Worm (Caenorhabditis elegans) whole organism, midembryonic: ENCODE results near the gene M02B7.2.

Experiments used
- T22C8.4 ChIP-seq: fragments of 200-800 bp; sonication (Bioruptor generic); IDR thresholded peaks from 2 replicates; pipeline ENCODE4 v1.3.6; 2022; ENCODE audit warnings: missing genetic modification characterization, missing compliant biosample characterization
- cog-1 ChIP-seq: sonication (generic microtip); optimal IDR thresholded peaks from 2 replicates; lab custom pipeline; 2016; ENCODE audit warnings: missing genetic modification characterization, missing compliant biosample characterization
- flt-1 ChIP-seq: fragments of 200-800 bp; sonication (Bioruptor generic); IDR thresholded peaks from 2 replicates; pipeline ENCODE4 v1.3.6; 2022; ENCODE audit warnings: missing genetic modification characterization, missing compliant biosample characterization
- tab-1 ChIP-seq: fragments of 200-800 bp; sonication (Bioruptor generic); IDR thresholded peaks from 2 replicates; pipeline ENCODE4 v1.3.6; 2022; ENCODE audit warnings: missing genetic modification characterization, missing compliant biosample characterization
- ztf-23 ChIP-seq: fragments of 200-800 bp; sonication (Bioruptor generic); IDR thresholded peaks from 2 replicates; pipeline ENCODE4 v1.3.6; 2022; ENCODE audit warnings: missing genetic modification reagents, missing genetic modification characterization, missing compliant biosample characterization
- ztf-29 ChIP-seq: fragments of 200-800 bp; sonication (Bioruptor generic); IDR thresholded peaks from 2 replicates; pipeline ENCODE4 v1.3.6; 2022; ENCODE audit warnings: missing genetic modification reagents, missing genetic modification characterization, missing compliant biosample characterization

ce11 chrIV:3766589-3766988, 36.8 kb upstream of the M02B7.2 start, which contains the start of gene vab-2:
- TF ChIP-seq ztf-23 (GFP tag; lab: Robert Waterston, UW) (no peak), flt-1 (GFP tag; lab: Robert Waterston, UW) (no peak), ztf-29 (no peak), tab-1 (no peak), cog-1 (tag; lab: Kevin White, UChicago) (no peak), T22C8.4 (GFP tag; lab: Robert Waterston, UW) (no peak)
